Worm (Caenorhabditis elegans): ENCODE results near the gene Y53F4B.24.

ce11 chrII:15174915-15175548, 40.8 kb upstream of the Y53F4B.24 start, which contains the start of gene gst-31:
- TF ChIP-seq dox-1 (GFP tag; IDR thresholded peaks at IDR 0.05) (no peak), pha-4 (tag; optimal IDR thresholded peaks at IDR 0.05) (no peak), ztf-26 (tag; optimal IDR thresholded peaks at IDR 0.05) (no peak), nhr-90 (tag; optimal IDR thresholded peaks at IDR 0.05) (no peak), ama-1 (optimal IDR thresholded peaks at IDR 0.05) (no peak), ama-1 (GFP tag; optimal IDR thresholded peaks at IDR 0.05) (no peak), nfyb-1 (GFP tag; IDR thresholded peaks at IDR 0.05) (no peak), bed-2 (GFP tag; IDR thresholded peaks at IDR 0.05) (no peak), snpc-4 (GFP tag; optimal IDR thresholded peaks at IDR 0.05) (no peak), snpc-4 (tag; optimal IDR thresholded peaks at IDR 0.05) (no peak)

All from whole organism, young adult.